Worm (Caenorhabditis elegans): ENCODE results near the gene M163.10.

DNA sequence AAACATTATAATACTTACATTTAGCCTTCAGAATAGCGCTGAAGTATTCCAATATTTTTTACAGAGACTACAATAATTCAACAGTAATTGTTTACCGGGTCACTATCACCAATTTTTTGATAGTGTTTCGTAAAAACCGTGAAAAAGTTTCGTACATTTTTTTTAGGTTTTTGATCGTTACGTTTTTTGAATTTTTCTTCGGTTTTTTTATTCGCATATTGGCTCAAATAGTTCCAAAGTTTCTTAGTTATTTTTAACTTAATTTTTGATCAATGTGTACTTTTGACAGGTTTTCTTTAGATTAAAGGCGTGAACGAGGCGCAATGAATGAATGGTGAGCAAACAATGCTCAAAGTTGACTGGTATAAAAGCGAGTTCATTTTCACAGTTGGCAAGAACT is 47.7 kb upstream of the M163.10 start, which contains the start of gene fipr-3:
- TF ChIP-seq dao-5 (tag; optimal IDR thresholded peaks at IDR 0.05) (no peak), him-1 (tag; optimal IDR thresholded peaks at IDR 0.05) (no peak), W03F9.2 (tag; optimal IDR thresholded peaks at IDR 0.05) (no peak)
